Worm (Caenorhabditis elegans) whole organism, early embryonic: ENCODE measurements around the gene W04E12.2.

ENCODE experiments used
- B0310.2 ChIP-seq: sonication (generic microtip); optimal IDR thresholded peaks from 2 replicates; lab custom pipeline; 2016; ENCODE audit warnings: mild to moderate bottlenecking, missing genetic modification characterization, missing compliant biosample characterization
- F13C5.2 ChIP-seq: sonication (generic microtip); optimal IDR thresholded peaks from 2 replicates; lab custom pipeline; 2017; ENCODE audit warnings: mild to moderate bottlenecking, missing genetic modification characterization, inconsistent platforms, missing compliant biosample characterization
- aly-1 ChIP-seq: sonication (generic microtip); optimal IDR thresholded peaks from 2 replicates; lab custom pipeline; 2016; ENCODE audit warnings: missing genetic modification characterization, missing compliant biosample characterization
- ama-1 ChIP-seq: fragments of 150-350 bp; optimal IDR thresholded peaks from 2 replicates; lab custom pipeline; 2014
- flt-1 ChIP-seq: fragments of 200-800 bp; sonication (Bioruptor generic); IDR thresholded peaks from 2 replicates; pipeline ENCODE4 v1.3.6; 2022; ENCODE audit warnings: missing genetic modification characterization, missing compliant biosample characterization
- hmbx-1 ChIP-seq: sonication (generic microtip); optimal IDR thresholded peaks from 2 replicates; lab custom pipeline; 2016; ENCODE audit warnings: mild to moderate bottlenecking, missing genetic modification characterization, missing compliant biosample characterization
- hnd-1 ChIP-seq: sonication (generic microtip); optimal IDR thresholded peaks from 2 replicates; lab custom pipeline; 2016; ENCODE audit warnings: missing genetic modification characterization, missing compliant biosample characterization
- scrt-1 ChIP-seq: fragments of 200-800 bp; sonication (Bioruptor generic); IDR thresholded peaks from 2 replicates; pipeline ENCODE4 v1.3.6; 2022; ENCODE audit warnings: missing genetic modification characterization, missing compliant biosample characterization
- sea-1 ChIP-seq: fragments of 200-800 bp; sonication (Bioruptor generic); conservative IDR thresholded peaks from 2 replicates; pipeline ENCODE4 v1.3.6; 2022; ENCODE audit warnings: missing genetic modification characterization, missing compliant biosample characterization

DNA sequence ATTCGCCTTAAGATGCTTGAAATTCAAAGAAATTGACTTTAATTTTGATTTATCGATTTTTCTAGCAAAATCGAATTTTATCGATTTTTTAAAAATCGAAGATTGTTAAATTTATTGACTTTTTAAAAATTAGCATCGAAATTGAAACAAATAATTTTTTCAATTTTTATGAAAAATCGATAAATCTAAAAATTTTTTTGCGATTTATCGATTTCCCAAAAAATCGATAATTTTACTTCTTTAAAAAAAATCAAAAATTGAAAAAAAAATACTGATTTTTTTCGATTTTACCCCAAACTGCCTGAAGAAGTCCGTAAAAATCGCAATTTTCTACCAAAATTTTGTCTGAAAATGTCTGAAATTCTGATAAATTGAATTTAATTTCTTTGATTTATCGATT lies 49.0 kb downstream of the W04E12.2 start:
- TF ChIP-seq hnd-1 (no peak), ama-1 (lab: Kevin White, UChicago) (no peak), B0310.2 (tag; lab: Kevin White, UChicago) (no peak), hmbx-1 (tag; lab: Kevin White, UChicago) (no peak), flt-1 (GFP tag; lab: Robert Waterston, UW) (no peak), scrt-1 (GFP tag; lab: Robert Waterston, UW) (no peak), aly-1 (tag; lab: Kevin White, UChicago) (no peak), sea-1 (GFP tag; lab: Robert Waterston, UW) (no peak), F13C5.2 (tag; lab: Kevin White, UChicago) (no peak)
